Worm (Caenorhabditis elegans) whole organism, early embryonic: Measurements from ENCODE around the gene mboa-6.

ENCODE experiments used
- B0310.2 ChIP-seq: sonication (generic microtip); optimal IDR thresholded peaks from 2 replicates; lab custom pipeline; 2016; ENCODE audit warnings: mild to moderate bottlenecking, missing genetic modification characterization, missing compliant biosample characterization
- F13C5.2 ChIP-seq: sonication (generic microtip); optimal IDR thresholded peaks from 2 replicates; lab custom pipeline; 2017; ENCODE audit warnings: mild to moderate bottlenecking, missing genetic modification characterization, inconsistent platforms, missing compliant biosample characterization
- aly-1 ChIP-seq: sonication (generic microtip); optimal IDR thresholded peaks from 2 replicates; lab custom pipeline; 2016; ENCODE audit warnings: missing genetic modification characterization, missing compliant biosample characterization
- ama-1 ChIP-seq: fragments of 150-350 bp; optimal IDR thresholded peaks from 2 replicates; lab custom pipeline; 2014
- ceh-13 ChIP-seq: fragments of 200-800 bp; sonication (Bioruptor generic); optimal IDR thresholded peaks from 2 replicates; lab custom pipeline; 2018; ENCODE audit warnings: mild to moderate bottlenecking, missing genetic modification characterization, missing compliant biosample characterization
- ceh-36 ChIP-seq: sonication (generic microtip); optimal IDR thresholded peaks from 2 replicates; lab custom pipeline; 2016; ENCODE audit warnings: missing genetic modification characterization, inconsistent platforms, missing compliant biosample characterization
- ets-7 ChIP-seq: sonication (generic microtip); optimal IDR thresholded peaks from 2 replicates; lab custom pipeline; 2016; ENCODE audit warnings: missing genotype, missing genetic modification characterization, missing compliant biosample characterization
- flt-1 ChIP-seq: fragments of 200-800 bp; sonication (Bioruptor generic); IDR thresholded peaks from 2 replicates; pipeline ENCODE4 v1.3.6; 2022; ENCODE audit warnings: missing genetic modification characterization, missing compliant biosample characterization
- hmbx-1 ChIP-seq: sonication (generic microtip); optimal IDR thresholded peaks from 2 replicates; lab custom pipeline; 2016; ENCODE audit warnings: mild to moderate bottlenecking, missing genetic modification characterization, missing compliant biosample characterization
- hmg-4 ChIP-seq: fragments of 200-800 bp; sonication (Bioruptor generic); optimal IDR thresholded peaks from 2 replicates; lab custom pipeline; 2018; ENCODE audit warnings: mild to moderate bottlenecking, missing genetic modification characterization, missing compliant biosample characterization
- hnd-1 ChIP-seq: sonication (generic microtip); optimal IDR thresholded peaks from 2 replicates; lab custom pipeline; 2016; ENCODE audit warnings: missing genetic modification characterization, missing compliant biosample characterization
- pes-1 ChIP-seq: fragments of 200-800 bp; sonication (Bioruptor generic); IDR thresholded peaks from 2 replicates; pipeline ENCODE4 v1.3.6; 2022; ENCODE audit warnings: missing genetic modification reagents, missing genetic modification characterization, missing compliant biosample characterization
- scrt-1 ChIP-seq: fragments of 200-800 bp; sonication (Bioruptor generic); IDR thresholded peaks from 2 replicates; pipeline ENCODE4 v1.3.6; 2022; ENCODE audit warnings: missing genetic modification characterization, missing compliant biosample characterization
- sea-1 ChIP-seq: fragments of 200-800 bp; sonication (Bioruptor generic); conservative IDR thresholded peaks from 2 replicates; pipeline ENCODE4 v1.3.6; 2022; ENCODE audit warnings: missing genetic modification characterization, missing compliant biosample characterization
- tbx-11 ChIP-seq: fragments of 200-800 bp; sonication (Bioruptor generic); IDR thresholded peaks from 2 replicates; pipeline ENCODE4 v1.3.6; 2022; ENCODE audit warnings: missing genetic modification characterization, missing compliant biosample characterization
- tbx-37 ChIP-seq: fragments of 200-800 bp; sonication (Bioruptor generic); conservative IDR thresholded peaks from 2 replicates; pipeline ENCODE4 v1.3.6; 2022; ENCODE audit warnings: missing genetic modification reagents, missing genetic modification characterization, missing compliant biosample characterization
- tra-4 ChIP-seq: sonication (generic microtip); optimal IDR thresholded peaks from 2 replicates; lab custom pipeline; 2017; ENCODE audit warnings: missing genetic modification characterization, missing compliant biosample characterization

mboa-6 gene

DNA sequence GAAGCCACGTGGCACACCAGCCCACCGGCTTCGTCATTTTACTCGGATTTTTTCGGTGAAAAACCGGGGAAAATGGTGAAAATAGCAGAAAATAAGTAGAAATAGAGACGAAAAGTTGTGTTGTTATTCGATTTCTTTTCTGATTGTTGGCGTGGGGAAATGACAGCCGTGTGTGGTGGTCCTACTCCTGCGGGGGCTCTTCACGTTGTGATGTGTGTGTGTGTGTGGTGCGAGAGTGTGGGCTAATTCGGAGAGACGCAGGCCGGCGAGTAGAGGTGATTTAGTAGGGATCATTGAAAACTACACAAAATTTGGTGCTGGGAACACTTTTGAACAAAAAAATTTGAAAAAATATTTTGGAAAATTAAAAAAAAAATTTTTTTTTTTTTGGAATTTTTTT is 18.3 kb downstream of the mboa-6 start, which contains the start of gene F53A3.1:
Gene F53A3.1 (minus strand): TSS at position 150 of the 400 bp plus-strand sequence.
- TF ChIP-seq pes-1 = 0 out of 2 replicates have a peak, but pooled peaks have one; percentile 27
- TF ChIP-seq F13C5.2 (tag; lab: Kevin White, UChicago) = no peak

DNA sequence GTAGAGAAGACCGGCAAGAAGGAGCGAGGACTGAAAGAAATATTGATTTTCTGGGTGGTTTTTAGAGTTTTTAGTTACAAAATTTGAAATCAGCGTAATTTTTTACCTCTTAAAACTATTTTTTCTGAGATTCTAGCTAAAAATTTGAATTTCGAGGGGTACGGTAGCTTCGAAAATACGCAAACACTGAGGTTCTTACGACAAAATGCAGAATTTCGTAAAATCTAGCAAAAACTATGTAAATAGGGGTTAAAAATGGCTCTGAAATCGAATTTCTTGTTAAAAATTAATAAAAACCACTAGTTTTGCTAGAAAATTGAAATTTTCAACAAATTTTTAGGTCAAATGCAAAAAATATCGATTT is 22.1 kb downstream of the mboa-6 start:
- TF ChIP-seq hmg-4 (GFP tag; lab: Kevin White, UChicago) (no peak), flt-1 (GFP tag; lab: Robert Waterston, UW) (no peak), ets-7 (tag; lab: Kevin White, UChicago) (no peak), ceh-36 (tag; lab: Kevin White, UChicago) (no peak), F13C5.2 (tag; lab: Kevin White, UChicago) (no peak), tbx-11 (GFP tag; lab: Robert Waterston, UW) (no peak), pes-1 (no peak), scrt-1 (GFP tag; lab: Robert Waterston, UW) (no peak), aly-1 (tag; lab: Kevin White, UChicago) (no peak), B0310.2 (tag; lab: Kevin White, UChicago) (no peak), ceh-13 (GFP tag; lab: Kevin White, UChicago) (no peak), hnd-1 (tag; lab: Kevin White, UChicago) (no peak), hmbx-1 (no peak), tbx-37 (GFP tag; lab: Robert Waterston, UW) (no peak), tra-4 (tag; lab: Kevin White, UChicago) (no peak), ama-1 (lab: Kevin White, UChicago) (no peak)

DNA sequence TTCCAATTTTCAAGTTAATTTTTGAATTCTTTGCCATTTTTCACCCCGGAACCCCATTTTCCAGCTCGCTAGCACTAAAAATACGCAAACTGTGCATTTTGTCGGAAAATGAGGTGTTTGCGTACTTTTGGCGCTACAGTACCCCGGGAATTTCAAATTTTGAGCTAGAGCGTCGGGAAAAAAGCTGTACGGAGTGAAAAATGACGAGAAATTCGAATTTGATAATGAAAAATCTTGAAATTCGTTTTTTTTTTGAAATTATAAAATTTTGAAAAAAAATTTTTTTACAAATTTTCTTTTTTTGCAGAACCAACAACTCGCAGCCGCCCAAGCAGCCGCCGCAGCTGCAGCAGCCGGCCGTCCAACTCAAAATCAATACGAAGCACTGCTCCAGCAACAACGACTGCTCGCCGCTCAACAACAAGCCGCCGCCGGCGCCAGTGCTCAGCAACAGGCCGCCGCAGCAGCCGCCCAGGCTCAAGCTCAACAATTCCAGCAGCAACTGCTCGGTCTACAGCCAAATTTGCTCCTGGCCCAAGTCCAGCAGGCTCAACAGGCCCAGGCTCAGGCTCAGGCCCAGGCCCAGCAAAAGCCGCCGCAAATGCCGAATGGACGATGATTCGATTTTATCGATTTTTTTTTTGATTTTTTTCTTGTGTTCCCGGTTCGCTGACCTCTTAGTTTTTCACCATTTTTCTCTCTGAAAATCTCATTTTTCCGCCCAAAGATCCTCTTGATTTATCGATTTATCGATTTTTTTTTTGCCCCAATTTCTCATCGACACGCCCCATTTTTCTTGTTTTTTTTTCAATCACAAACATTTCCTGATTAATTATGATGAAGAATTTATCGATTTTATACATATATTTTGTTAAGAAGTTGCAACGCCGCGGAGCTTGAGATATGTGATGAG is 22.8 kb downstream of the mboa-6 start:
- TF ChIP-seq pes-1 (peak; percentile 40; the same call in 1 of the 2 replicates), scrt-1 (GFP tag; lab: Robert Waterston, UW) (no peak)

DNA sequence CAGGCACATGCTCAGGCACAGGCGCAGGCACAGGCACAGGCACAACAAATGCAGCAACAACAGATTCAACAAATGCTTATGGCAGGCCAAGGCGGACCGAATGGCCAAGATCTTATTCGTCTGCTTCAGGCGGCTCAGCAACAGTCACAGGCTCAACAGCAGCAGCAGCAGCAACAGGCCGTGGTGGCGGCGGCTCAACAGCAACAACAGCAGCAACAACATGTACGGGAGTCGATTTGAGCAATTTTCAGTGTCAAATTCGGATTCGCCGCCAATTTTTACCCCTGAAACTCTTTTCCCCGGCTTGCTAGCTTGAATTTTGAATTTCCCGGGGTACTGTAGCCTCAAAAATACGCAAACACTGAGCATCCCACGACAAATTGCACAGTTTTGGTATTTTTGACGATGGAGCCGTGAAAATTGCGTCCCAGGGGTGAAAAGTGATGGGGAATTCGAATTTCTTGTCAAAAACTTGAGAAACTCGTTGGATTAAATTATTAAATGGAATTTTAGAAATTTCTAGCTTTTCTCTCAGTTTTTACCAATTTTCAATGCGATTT is 23.8 kb downstream of the mboa-6 start:
- TF ChIP-seq F13C5.2 (tag; lab: Kevin White, UChicago) (no peak), ama-1 (lab: Kevin White, UChicago) (no peak), pes-1 (0 out of 2 replicates have a peak, but pooled peaks have one; percentile 17)

DNA sequence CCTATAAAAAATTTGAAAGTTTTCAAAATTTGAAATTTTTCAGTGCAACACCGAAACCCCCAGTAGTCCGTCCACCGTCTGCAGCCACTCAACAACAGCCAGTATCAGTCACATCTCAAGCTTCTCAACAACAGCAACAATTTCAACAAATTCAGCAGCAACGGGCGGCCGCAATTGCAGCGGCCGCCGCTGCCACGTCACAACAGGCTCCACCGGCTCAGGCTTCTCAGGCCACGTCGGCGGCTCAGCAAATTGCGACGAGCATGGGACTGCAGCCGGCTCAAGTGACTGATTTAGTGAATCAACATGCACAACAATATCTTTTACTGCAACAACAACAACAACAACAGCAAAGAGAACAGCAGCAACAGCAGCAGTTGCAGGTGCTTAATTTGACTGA is 27.6 kb downstream of the mboa-6 start:
- TF ChIP-seq aly-1 (tag; lab: Kevin White, UChicago) (no peak), tbx-37 (GFP tag; lab: Robert Waterston, UW) (no peak), B0310.2 (tag; lab: Kevin White, UChicago) (no peak), ceh-13 (GFP tag; lab: Kevin White, UChicago) (no peak), hnd-1 (tag; lab: Kevin White, UChicago) (no peak), F13C5.2 (tag; lab: Kevin White, UChicago) (no peak), hmbx-1 (no peak), hmg-4 (GFP tag; lab: Kevin White, UChicago) (no peak), sea-1 (GFP tag; lab: Robert Waterston, UW) (no peak)

DNA sequence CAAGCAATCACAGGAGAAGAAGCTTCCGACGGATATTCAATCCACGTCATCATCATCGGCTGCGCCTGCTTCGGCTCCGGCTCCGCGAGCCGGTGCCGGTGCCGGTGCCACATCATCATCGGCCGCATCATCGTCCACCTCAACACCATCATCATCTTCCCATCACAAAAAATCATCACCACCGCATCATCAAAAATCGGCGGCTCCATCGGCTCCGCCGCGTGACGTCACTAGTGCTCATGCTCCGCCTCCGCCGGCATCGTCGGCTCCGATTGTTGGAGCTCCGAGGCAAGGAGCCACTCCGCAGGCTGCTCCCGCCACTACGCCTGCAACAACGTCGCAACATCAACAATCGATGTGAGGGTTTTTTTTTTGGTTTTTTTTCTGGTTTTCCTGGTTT is 29.7 kb downstream of the mboa-6 start:
- TF ChIP-seq ets-7 (tag; lab: Kevin White, UChicago) = no peak
- TF ChIP-seq aly-1 (tag; lab: Kevin White, UChicago) = no peak
- TF ChIP-seq tbx-11 (GFP tag; lab: Robert Waterston, UW) = no peak
- TF ChIP-seq ceh-13 (GFP tag; lab: Kevin White, UChicago) = no peak
- TF ChIP-seq sea-1 (GFP tag; lab: Robert Waterston, UW) = no peak
- no peak for TF ChIP-seq hmbx-1
- no peak for TF ChIP-seq tbx-37 (GFP tag; lab: Robert Waterston, UW)
- no peak for TF ChIP-seq scrt-1 (GFP tag; lab: Robert Waterston, UW)
- no peak for TF ChIP-seq hnd-1 (tag; lab: Kevin White, UChicago)
- no peak for TF ChIP-seq B0310.2 (tag; lab: Kevin White, UChicago)
- no peak for TF ChIP-seq ceh-36 (tag; lab: Kevin White, UChicago)
- no peak for TF ChIP-seq tra-4 (tag; lab: Kevin White, UChicago)
- no peak for TF ChIP-seq F13C5.2 (tag; lab: Kevin White, UChicago)
- TF ChIP-seq ama-1 (lab: Kevin White, UChicago) = no peak
- no peak for TF ChIP-seq pes-1
- TF ChIP-seq hmg-4 (GFP tag; lab: Kevin White, UChicago) = no peak
- no peak for TF ChIP-seq flt-1 (GFP tag; lab: Robert Waterston, UW)

DNA sequence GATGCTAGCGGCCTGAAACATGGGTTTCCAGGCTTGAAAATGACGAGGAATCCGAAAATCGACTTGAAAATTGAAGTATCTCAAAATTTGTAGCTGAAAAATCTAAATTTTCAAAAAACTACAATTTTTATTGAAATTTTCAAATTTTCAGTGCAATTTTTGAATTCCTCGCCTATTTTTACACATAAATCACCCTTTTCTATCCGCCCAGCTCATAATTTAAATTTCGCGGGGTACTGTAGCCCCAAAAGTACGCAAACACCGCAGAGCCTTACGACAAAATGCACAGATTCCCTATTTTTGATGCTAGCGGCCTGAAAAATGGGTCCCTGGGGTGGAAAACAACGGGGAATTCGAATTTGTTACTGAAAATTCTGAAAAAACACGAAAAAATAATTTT is 30.2 kb downstream of the mboa-6 start:
- TF ChIP-seq ceh-13 (GFP tag; lab: Kevin White, UChicago) (no peak), ama-1 (lab: Kevin White, UChicago) (no peak), tbx-37 (GFP tag; lab: Robert Waterston, UW) (no peak), ets-7 (tag; lab: Kevin White, UChicago) (no peak), hnd-1 (tag; lab: Kevin White, UChicago) (no peak), F13C5.2 (tag; lab: Kevin White, UChicago) (no peak), flt-1 (GFP tag; lab: Robert Waterston, UW) (no peak), aly-1 (tag; lab: Kevin White, UChicago) (no peak), hmbx-1 (no peak), hmg-4 (GFP tag; lab: Kevin White, UChicago) (no peak), tbx-11 (GFP tag; lab: Robert Waterston, UW) (no peak), scrt-1 (GFP tag; lab: Robert Waterston, UW) (no peak), tra-4 (tag; lab: Kevin White, UChicago) (no peak), B0310.2 (tag; lab: Kevin White, UChicago) (no peak), sea-1 (GFP tag; lab: Robert Waterston, UW) (no peak), ceh-36 (tag; lab: Kevin White, UChicago) (no peak)
